Fruit fly (Drosophila melanogaster) whole organism, embryonic: ENCODE measurements around the gene CG43693.

Source experiments
- B-H2 ChIP-seq: fragments of 200-800 bp; sonication (Bioruptor generic); optimal IDR thresholded peaks from 2 replicates; lab custom pipeline; 2018; ENCODE audit warnings: missing biosample characterization, mild to moderate bottlenecking, missing genetic modification characterization
- Bdp1 ChIP-seq: fragments of 200-800 bp; sonication (Bioruptor generic); optimal IDR thresholded peaks from 3 replicates; lab custom pipeline; 2016; ENCODE audit warnings: missing biosample characterization, missing genetic modification characterization
- Bteb2 ChIP-seq: fragments of 200-800 bp; sonication (Bioruptor generic); optimal IDR thresholded peaks from 2 replicates; lab custom pipeline; 2016; ENCODE audit warnings: missing biosample characterization, missing genetic modification characterization
- CG10274 ChIP-seq: fragments of 200-800 bp; sonication (Bioruptor generic); optimal IDR thresholded peaks from 3 replicates; lab custom pipeline; 2017; ENCODE audit warnings: missing biosample characterization, mild to moderate bottlenecking, missing genetic modification characterization
- CG11085 ChIP-seq: fragments of 200-800 bp; sonication (Bioruptor generic); IDR thresholded peaks from 2 replicates; pipeline ENCODE4 v1.3.6; 2022; ENCODE audit warnings: missing biosample characterization, missing genetic modification characterization
- CG12071 ChIP-seq: fragments of 200-800 bp; sonication (Bioruptor generic); optimal IDR thresholded peaks from 3 replicates; lab custom pipeline; 2018; ENCODE audit warnings: missing biosample characterization, mild to moderate bottlenecking, missing genetic modification characterization
- CG12236 ChIP-seq: fragments of 200-800 bp; sonication (Bioruptor generic); optimal IDR thresholded peaks from 2 replicates; lab custom pipeline; 2016; ENCODE audit warnings: missing biosample characterization, missing genetic modification characterization
- CG13287 ChIP-seq: fragments of 200-800 bp; sonication (Bioruptor generic); IDR thresholded peaks from 2 replicates; pipeline ENCODE4 v1.3.6; 2022; ENCODE audit warnings: missing biosample characterization, missing genetic modification characterization; ENCODE audit not compliant: partially characterized antibody
- CG13624 ChIP-seq: fragments of 200-800 bp; sonication (Bioruptor generic); optimal IDR thresholded peaks from 2 replicates; lab custom pipeline; 2016; ENCODE audit warnings: missing biosample characterization, missing genetic modification characterization
- CG30020 ChIP-seq: fragments of 200-800 bp; optimal IDR thresholded peaks from 2 replicates; lab custom pipeline; 2019; ENCODE audit warnings: missing biosample characterization, mild to moderate bottlenecking, missing genetic modification characterization, moderate library complexity
- CG30403 ChIP-seq: fragments of 200-800 bp; sonication (Bioruptor generic); optimal IDR thresholded peaks from 3 replicates; lab custom pipeline; 2016; ENCODE audit warnings: missing biosample characterization, missing genetic modification characterization
- CG3065 ChIP-seq: fragments of 200-800 bp; sonication (Bioruptor generic); optimal IDR thresholded peaks from 2 replicates; lab custom pipeline; 2016; ENCODE audit warnings: missing biosample characterization, missing genetic modification characterization
- CG4617 ChIP-seq: fragments of 200-800 bp; sonication (Bioruptor generic); optimal IDR thresholded peaks from 3 replicates; lab custom pipeline; 2016; ENCODE audit warnings: missing biosample characterization, missing genetic modification characterization, borderline replicate concordance
- CG4854 ChIP-seq: fragments of 200-800 bp; sonication (Bioruptor generic); optimal IDR thresholded peaks from 2 replicates; lab custom pipeline; 2016; ENCODE audit warnings: missing biosample characterization, missing genetic modification characterization, inconsistent platforms
- CG6683 ChIP-seq: fragments of 200-800 bp; sonication (Bioruptor generic); optimal IDR thresholded peaks from 2 replicates; lab custom pipeline; 2017; ENCODE audit warnings: missing biosample characterization, mild to moderate bottlenecking, missing genetic modification characterization, missing genetic modification reagents
- CG6854 ChIP-seq: fragments of 200-800 bp; sonication (Bioruptor generic); optimal IDR thresholded peaks from 3 replicates; lab custom pipeline; 2017; ENCODE audit warnings: missing biosample characterization, mild to moderate bottlenecking, missing genetic modification characterization
- CG7786 ChIP-seq: fragments of 200-800 bp; sonication (Bioruptor generic); optimal IDR thresholded peaks from 2 replicates; lab custom pipeline; 2016; ENCODE audit warnings: missing biosample characterization, missing genetic modification characterization
- CG8478 ChIP-seq: fragments of >200 bp; optimal IDR thresholded peaks from 2 replicates; lab custom pipeline; 2018
- D19A ChIP-seq: fragments of 200-800 bp; optimal IDR thresholded peaks from 3 replicates; lab custom pipeline; 2019; ENCODE audit warnings: missing biosample characterization, mild to moderate bottlenecking, missing genetic modification characterization, moderate library complexity
- Dad ChIP-seq: fragments of 200-800 bp; sonication (Bioruptor generic); optimal IDR thresholded peaks from 3 replicates; lab custom pipeline; 2016; ENCODE audit warnings: missing biosample characterization, missing genetic modification characterization
- Deaf1 ChIP-seq: fragments of 200-800 bp; optimal IDR thresholded peaks from 3 replicates; lab custom pipeline; 2019; ENCODE audit warnings: missing biosample characterization, mild to moderate bottlenecking, missing genetic modification characterization, moderate library complexity
- Gsc ChIP-seq: fragments of 200-800 bp; sonication (Bioruptor generic); IDR thresholded peaks from 2 replicates; pipeline ENCODE4 v1.3.6; 2022; ENCODE audit warnings: missing biosample characterization, missing genetic modification characterization
- H15 ChIP-seq: fragments of 200-800 bp; sonication (Bioruptor generic); IDR thresholded peaks from 3 replicates; pipeline ENCODE4 v1.3.6; 2022; ENCODE audit warnings: missing biosample characterization, missing genetic modification characterization
- HLHmδ ChIP-seq: fragments of 200-800 bp; sonication (Bioruptor generic); optimal IDR thresholded peaks from 2 replicates; lab custom pipeline; 2018; ENCODE audit warnings: missing biosample characterization, mild to moderate bottlenecking, missing genetic modification characterization, moderate library complexity
- Lpt ChIP-seq: fragments of >200 bp; optimal IDR thresholded peaks from 2 replicates; lab custom pipeline; 2018; ENCODE audit warnings: missing biosample characterization, missing genetic modification characterization
- Meics ChIP-seq: fragments of 200-800 bp; sonication (Bioruptor generic); optimal IDR thresholded peaks from 2 replicates; lab custom pipeline; 2017; ENCODE audit warnings: missing biosample characterization, mild to moderate bottlenecking, missing genetic modification characterization
- NFAT ChIP-seq: fragments of 200-800 bp; sonication (Bioruptor generic); IDR thresholded peaks from 2 replicates; pipeline ENCODE4 v1.3.6; 2022; ENCODE audit warnings: missing biosample characterization, missing genetic modification characterization
- Ravus ChIP-seq: fragments of 200-800 bp; sonication (Bioruptor generic); IDR thresholded peaks from 2 replicates; pipeline ENCODE4 v1.3.6; 2022; ENCODE audit warnings: missing biosample characterization, missing genetic modification characterization
- Spps ChIP-seq: fragments of 200-800 bp; sonication (Bioruptor generic); optimal IDR thresholded peaks from 2 replicates; lab custom pipeline; 2018; ENCODE audit warnings: missing biosample characterization, mild to moderate bottlenecking, missing genetic modification characterization
- Tbp ChIP-seq: fragments of >200 bp; optimal IDR thresholded peaks from 2 replicates; lab custom pipeline; 2018; ENCODE audit warnings: missing biosample characterization, missing genetic modification characterization
- al ChIP-seq: fragments of 200-800 bp; sonication (Bioruptor generic); IDR thresholded peaks from 2 replicates; pipeline ENCODE4 v1.3.6; 2022; ENCODE audit warnings: missing biosample characterization, missing genetic modification characterization
- bowl ChIP-seq: fragments of 200-800 bp; sonication (Bioruptor generic); IDR thresholded peaks from 2 replicates; pipeline ENCODE4 v1.3.6; 2022; ENCODE audit warnings: missing biosample characterization, missing genetic modification characterization
- ci ChIP-seq: fragments of 200-800 bp; sonication (Bioruptor generic); IDR thresholded peaks from 3 replicates; pipeline ENCODE4 v1.3.6; 2022; ENCODE audit warnings: missing biosample characterization, missing genetic modification characterization
- corto ChIP-seq: fragments of 200-800 bp; sonication (Bioruptor generic); optimal IDR thresholded peaks from 2 replicates; lab custom pipeline; 2016; ENCODE audit warnings: missing biosample characterization, mild to moderate bottlenecking, missing genetic modification characterization, moderate library complexity
- dmrt99B ChIP-seq: fragments of 200-800 bp; sonication (Bioruptor generic); optimal IDR thresholded peaks from 2 replicates; lab custom pipeline; 2018; ENCODE audit warnings: missing biosample characterization, mild to moderate bottlenecking, missing genetic modification characterization, moderate library complexity
- esg ChIP-seq: fragments of 200-800 bp; sonication (Bioruptor generic); conservative IDR thresholded peaks from 2 replicates; pipeline ENCODE4 v1.3.6; 2022; ENCODE audit warnings: missing biosample characterization, missing genetic modification characterization
- ewg ChIP-seq: fragments of 200-800 bp; sonication (Bioruptor generic); optimal IDR thresholded peaks from 3 replicates; lab custom pipeline; 2017; ENCODE audit warnings: mild to moderate bottlenecking, missing biosample characterization, missing genetic modification reagents, missing genetic modification characterization
- fd96Cb ChIP-seq: fragments of 200-800 bp; sonication (Bioruptor generic); optimal IDR thresholded peaks from 2 replicates; lab custom pipeline; 2018; ENCODE audit warnings: missing biosample characterization, mild to moderate bottlenecking, missing genetic modification characterization, moderate library complexity
- jing ChIP-seq: fragments of 200-800 bp; sonication (Bioruptor generic); optimal IDR thresholded peaks from 2 replicates; lab custom pipeline; 2018; ENCODE audit warnings: missing biosample characterization, mild to moderate bottlenecking, missing genetic modification characterization
- kay ChIP-seq: fragments of 200-800 bp; sonication (Bioruptor generic); optimal IDR thresholded peaks from 2 replicates; lab custom pipeline; 2016; ENCODE audit warnings: missing biosample characterization, missing genetic modification characterization
- lab ChIP-seq: fragments of 200-800 bp; sonication (Bioruptor generic); optimal IDR thresholded peaks from 3 replicates; lab custom pipeline; 2017; ENCODE audit warnings: missing biosample characterization, missing genetic modification characterization, mild to moderate bottlenecking, moderate library complexity, missing genetic modification reagents
- lola ChIP-seq, 3 experiments: fragments of >200 bp in 2 of 3; fragments of 200-800 bp in 1 of 3; sonication (Bioruptor generic) in 1 of 3; optimal IDR thresholded peaks; 2 replicates each; lab custom pipeline; 2017 to 2019; ENCODE audit warnings: missing biosample characterization in 3 of 3, missing genetic modification characterization in 3 of 3, mild to moderate bottlenecking in 1 of 3, moderate library complexity in 1 of 3
- mam ChIP-seq: fragments of 200-800 bp; sonication (Bioruptor generic); optimal IDR thresholded peaks from 3 replicates; lab custom pipeline; 2016; ENCODE audit warnings: missing biosample characterization, missing genetic modification characterization
- nom ChIP-seq: fragments of 200-800 bp; sonication (Bioruptor generic); optimal IDR thresholded peaks from 2 replicates; lab custom pipeline; 2017; ENCODE audit warnings: missing biosample characterization, missing genetic modification characterization, mild to moderate bottlenecking, moderate library complexity, missing genetic modification reagents
- repo ChIP-seq: fragments of 200-800 bp; sonication (Bioruptor generic); optimal IDR thresholded peaks from 2 replicates; lab custom pipeline; 2016; ENCODE audit warnings: missing biosample characterization, missing genetic modification characterization
- row ChIP-seq: fragments of 200-800 bp; sonication (Bioruptor generic); IDR thresholded peaks from 3 replicates; pipeline ENCODE4 v1.3.6; 2022; ENCODE audit warnings: missing biosample characterization, missing genetic modification characterization
- toy ChIP-seq: fragments of 200-800 bp; sonication (Bioruptor generic); IDR thresholded peaks from 2 replicates; pipeline ENCODE4 v1.3.6; 2022; ENCODE audit warnings: missing biosample characterization, missing genetic modification characterization
- ttk ChIP-seq: fragments of 200-800 bp; sonication (Bioruptor generic); IDR thresholded peaks from 2 replicates; pipeline ENCODE4 v2.1.2; 2022; ENCODE audit warnings: missing biosample characterization, missing genetic modification characterization
- wdn ChIP-seq: fragments of 200-800 bp; sonication (Bioruptor generic); IDR thresholded peaks from 2 replicates; pipeline ENCODE4 v1.3.6; 2022; ENCODE audit warnings: missing biosample characterization, missing genetic modification characterization
- zfh1 ChIP-seq: fragments of 200-800 bp; sonication (Bioruptor generic); IDR thresholded peaks from 3 replicates; pipeline ENCODE4 v1.3.6; 2022; ENCODE audit warnings: missing biosample characterization, missing genetic modification characterization

Gene CG43693

dm6 chr3L:11089805-11090440 is 38.8 kb upstream of the CG43693 start (continued):
- no peak for TF ChIP-seq CG11085 (GFP tag; lab: Robert Waterston, UW)
- peak; percentile 47; the same call in 1 of the 2 replicates for TF ChIP-seq CG13287 (GFP tag; lab: Robert Waterston, UW)
- TF ChIP-seq NFAT (GFP tag; lab: Robert Waterston, UW) = no peak
- TF ChIP-seq CG12071 (GFP tag; lab: Kevin White, UChicago) = peak; percentile 74
- peak; percentile 73 for TF ChIP-seq CG4854 (GFP tag; lab: Kevin White, UChicago)
- TF ChIP-seq CG6683 (GFP tag; lab: Kevin White, UChicago) = peak; percentile 82
- peak; percentile 71 for TF ChIP-seq mam (GFP tag; lab: Kevin White, UChicago)
- no peak for TF ChIP-seq bowl
- TF ChIP-seq CG4617 (GFP tag; lab: Kevin White, UChicago) = peak; percentile 64
- no peak for TF ChIP-seq nom (GFP tag; lab: Kevin White, UChicago)
- peak; percentile 90 for TF ChIP-seq kay
- TF ChIP-seq CG7786 (GFP tag; lab: Kevin White, UChicago) = peak; percentile 63
- TF ChIP-seq CG12236 (GFP tag; lab: Kevin White, UChicago) = peak; percentile 82
- TF ChIP-seq Tbp = no peak
- peak; percentile 75 for TF ChIP-seq CG10274 (GFP tag; lab: Kevin White, UChicago)
- TF ChIP-seq Bdp1 (GFP tag; lab: Kevin White, UChicago) = peak; percentile 79
- TF ChIP-seq Lpt (GFP tag; lab: Kevin White, UChicago) = no peak
- peak; percentile 89 for TF ChIP-seq lab (GFP tag; lab: Kevin White, UChicago)
- peak; percentile 94 for TF ChIP-seq dmrt99B (tag; lab: Kevin White, UChicago)
- TF ChIP-seq lola (GFP tag; optimal IDR thresholded peaks at IDR 0.05; lab: Kevin White, UChicago) = peak in 1 of 3 experiments; percentile 96
- TF ChIP-seq H15 (GFP tag; lab: Robert Waterston, UW) = peak; percentile 49
- TF ChIP-seq CG13624 (GFP tag; lab: Kevin White, UChicago) = peak; percentile 26
- peak; percentile 86 for TF ChIP-seq ewg (GFP tag; lab: Kevin White, UChicago)
- TF ChIP-seq fd96Cb (tag; lab: Kevin White, UChicago) = peak; percentile 89
- no peak for TF ChIP-seq wdn (GFP tag; lab: Robert Waterston, UW)
- peak; percentile 90 for TF ChIP-seq row (GFP tag; lab: Robert Waterston, UW)
- TF ChIP-seq al (GFP tag; lab: Robert Waterston, UW) = peak; percentile 47; the same call in 1 of the 2 replicates
- TF ChIP-seq toy (GFP tag; lab: Robert Waterston, UW) = 0 out of 2 replicates have a peak, but pooled peaks have one; percentile 8
- peak; percentile 63 for TF ChIP-seq Dad
- peak; percentile 65 for TF ChIP-seq HLHmδ (GFP tag; lab: Kevin White, UChicago)
- TF ChIP-seq CG30020 (tag; lab: Kevin White, UChicago) = peak; percentile 72
- TF ChIP-seq Bteb2 (GFP tag; lab: Kevin White, UChicago) = peak; percentile 82
- peak; percentile 94 for TF ChIP-seq CG30403
- peak; percentile 81 for TF ChIP-seq Meics (GFP tag; lab: Kevin White, UChicago)
- peak; percentile 88 for TF ChIP-seq ci
- peak; percentile 76 for TF ChIP-seq CG6854 (GFP tag; lab: Kevin White, UChicago)
- peak; percentile 93 for TF ChIP-seq D19A (tag; lab: Kevin White, UChicago)
- peak; percentile 80 for TF ChIP-seq esg (GFP tag; lab: Robert Waterston, UW)
- no peak; the same call in none of the 2 replicates for TF ChIP-seq Ravus (GFP tag; lab: Robert Waterston, UW)
- peak; percentile 49 for TF ChIP-seq corto (GFP tag; lab: Kevin White, UChicago)
- peak; percentile 53 for TF ChIP-seq Spps (tag; lab: Kevin White, UChicago)
- peak; percentile 88 for TF ChIP-seq zfh1 (GFP tag; lab: Robert Waterston, UW)
- peak; percentile 44; the same call in 1 of the 2 replicates for TF ChIP-seq Gsc (GFP tag; lab: Robert Waterston, UW)
- TF ChIP-seq B-H2 (GFP tag; lab: Kevin White, UChicago) = no peak
- peak; percentile 78 for TF ChIP-seq repo
- peak; percentile 57 for TF ChIP-seq ttk (GFP tag; lab: Robert Waterston, UW)
- peak; percentile 68 for TF ChIP-seq CG3065 (GFP tag; lab: Kevin White, UChicago)
- TF ChIP-seq jing = peak; percentile 79
- peak; percentile 77 for TF ChIP-seq Deaf1
- no peak for TF ChIP-seq CG8478 (lab: Kevin White, UChicago)
